Worm (Caenorhabditis elegans) whole organism, L4 larva: ENCODE data around the gene F58D12.1.

ENCODE experiments used
- R02D3.7 ChIP-seq: fragments of 150-350 bp; sonication (generic microtip); optimal IDR thresholded peaks from 3 replicates; lab custom pipeline; 2014; ENCODE audit warnings: missing biosample characterization, missing genetic modification characterization
- nhr-28 ChIP-seq: fragments of 150-350 bp; optimal IDR thresholded peaks from 2 replicates; lab custom pipeline; 2014; ENCODE audit warnings: missing biosample characterization, missing genetic modification characterization

ce11 chrV:14013638-14014037, 35.7 kb upstream of the F58D12.1 start:
- TF ChIP-seq R02D3.7 (tag; lab: Kevin White, UChicago) (no peak), nhr-28 (no peak)
